Fruit fly (Drosophila melanogaster) whole organism, embryonic: ENCODE data around the gene CG7889.

Experiments used
- Ada2b ChIP-seq: fragments of 200-800 bp; sonication (Bioruptor generic); IDR thresholded peaks from 2 replicates; pipeline ENCODE4 v1.3.6; 2022; ENCODE audit warnings: missing biosample characterization, missing genetic modification characterization
- Atf3 ChIP-seq: fragments of 200-800 bp; sonication (Bioruptor generic); optimal IDR thresholded peaks from 3 replicates; lab custom pipeline; 2016; ENCODE audit warnings: missing biosample characterization, missing genetic modification characterization
- Atf6 ChIP-seq: fragments of 200-800 bp; sonication (Bioruptor generic); IDR thresholded peaks from 2 replicates; pipeline ENCODE4 v1.3.6; 2022; ENCODE audit warnings: missing biosample characterization, missing genetic modification characterization
- CG10366 ChIP-seq: fragments of 200-800 bp; sonication (Bioruptor generic); IDR thresholded peaks from 2 replicates; pipeline ENCODE4 v1.3.6; 2022; ENCODE audit warnings: missing biosample characterization, missing genetic modification characterization
- CG10959 ChIP-seq: fragments of 200-800 bp; sonication (Bioruptor generic); IDR thresholded peaks from 2 replicates; pipeline ENCODE4 v1.3.6; 2022; ENCODE audit warnings: missing biosample characterization, missing genetic modification characterization
- CG13287 ChIP-seq: fragments of 200-800 bp; sonication (Bioruptor generic); IDR thresholded peaks from 2 replicates; pipeline ENCODE4 v1.3.6; 2022; ENCODE audit warnings: missing biosample characterization, missing genetic modification characterization; ENCODE audit not compliant: partially characterized antibody
- CG14710 ChIP-seq: fragments of 200-800 bp; sonication (Bioruptor generic); optimal IDR thresholded peaks from 3 replicates; lab custom pipeline; 2019; ENCODE audit warnings: missing biosample characterization, mild to moderate bottlenecking, missing genetic modification characterization, moderate library complexity
- CG16779 ChIP-seq: fragments of 200-800 bp; sonication (Bioruptor generic); IDR thresholded peaks from 2 replicates; pipeline ENCODE4 v1.3.6; 2022; ENCODE audit warnings: missing biosample characterization, missing genetic modification characterization
- CG17359 ChIP-seq: fragments of 200-800 bp; sonication (Bioruptor generic); optimal IDR thresholded peaks from 3 replicates; lab custom pipeline; 2018; ENCODE audit warnings: missing biosample characterization, mild to moderate bottlenecking, missing genetic modification characterization, moderate library complexity
- CG17612 ChIP-seq: fragments of 200-800 bp; sonication (Bioruptor generic); IDR thresholded peaks from 2 replicates; pipeline ENCODE4 v1.3.6; 2022; ENCODE audit warnings: missing biosample characterization, missing genetic modification characterization
- CG17829 ChIP-seq: fragments of 200-800 bp; optimal IDR thresholded peaks from 2 replicates; lab custom pipeline; 2019; ENCODE audit warnings: missing biosample characterization, mild to moderate bottlenecking, missing genetic modification characterization, moderate library complexity
- CG1792 ChIP-seq: fragments of 200-800 bp; sonication (Bioruptor generic); optimal IDR thresholded peaks from 2 replicates; lab custom pipeline; 2016; ENCODE audit warnings: missing biosample characterization, missing genetic modification characterization
- CG1832 ChIP-seq: fragments of 200-800 bp; sonication (Bioruptor generic); optimal IDR thresholded peaks from 2 replicates; lab custom pipeline; 2017; ENCODE audit warnings: missing biosample characterization, mild to moderate bottlenecking, missing genetic modification characterization, inconsistent platforms
- CG18619 ChIP-seq: fragments of 200-800 bp; sonication (Bioruptor generic); optimal IDR thresholded peaks from 3 replicates; lab custom pipeline; 2017; ENCODE audit warnings: missing biosample characterization, mild to moderate bottlenecking, missing genetic modification characterization
- CG3407 ChIP-seq: fragments of 200-800 bp; sonication (Bioruptor generic); optimal IDR thresholded peaks from 2 replicates; lab custom pipeline; 2018; ENCODE audit warnings: missing biosample characterization, mild to moderate bottlenecking, missing genetic modification characterization
- CG6175 ChIP-seq: fragments of 200-800 bp; sonication (Bioruptor generic); IDR thresholded peaks from 3 replicates; pipeline ENCODE4 v1.3.6; 2022; ENCODE audit warnings: missing biosample characterization, missing genetic modification characterization
- CG6689 ChIP-seq: fragments of 200-800 bp; sonication (Bioruptor generic); IDR thresholded peaks from 2 replicates; pipeline ENCODE4 v1.3.6; 2022; ENCODE audit warnings: missing biosample characterization, missing genetic modification characterization
- CG7786 ChIP-seq: fragments of 200-800 bp; sonication (Bioruptor generic); optimal IDR thresholded peaks from 2 replicates; lab custom pipeline; 2016; ENCODE audit warnings: missing biosample characterization, missing genetic modification characterization
- CG8290 ChIP-seq, 3 experiments: fragments of 200-800 bp; sonication (Bioruptor generic); optimal IDR thresholded peaks; 2 replicates each; lab custom pipeline; 2016 to 2019; ENCODE audit warnings: missing biosample characterization in 3 of 3, missing genetic modification characterization in 3 of 3, mild to moderate bottlenecking in 2 of 3, moderate library complexity in 1 of 3
- CG8359 ChIP-seq: fragments of 200-800 bp; sonication (Bioruptor generic); optimal IDR thresholded peaks from 2 replicates; lab custom pipeline; 2017; ENCODE audit warnings: missing biosample characterization, mild to moderate bottlenecking, missing genetic modification characterization, borderline replicate concordance
- CG8924 ChIP-seq: fragments of 200-800 bp; optimal IDR thresholded peaks from 3 replicates; lab custom pipeline; 2019; ENCODE audit warnings: missing biosample characterization, mild to moderate bottlenecking, missing genetic modification characterization, moderate library complexity
- CG9727 ChIP-seq: fragments of 200-800 bp; sonication (Bioruptor generic); optimal IDR thresholded peaks from 3 replicates; lab custom pipeline; 2017; ENCODE audit warnings: missing biosample characterization, mild to moderate bottlenecking, missing genetic modification characterization
- Elba2 ChIP-seq: fragments of 200-800 bp; sonication (Bioruptor generic); optimal IDR thresholded peaks from 3 replicates; lab custom pipeline; 2016; ENCODE audit warnings: missing biosample characterization, missing genetic modification characterization
- HHEX ChIP-seq: fragments of 200-800 bp; sonication (Bioruptor generic); optimal IDR thresholded peaks from 3 replicates; lab custom pipeline; 2017; ENCODE audit warnings: missing biosample characterization, mild to moderate bottlenecking, missing genetic modification characterization, missing genetic modification reagents
- Hr78 ChIP-seq, 2 experiments: fragments of 200-800 bp in 1 of 2; fragments of >200 bp in 1 of 2; sonication (Bioruptor generic) in 1 of 2; optimal IDR thresholded peaks; 2 replicates each; lab custom pipeline; 2017 to 2019; ENCODE audit warnings: missing biosample characterization in 2 of 2, missing genetic modification characterization in 2 of 2, mild to moderate bottlenecking in 1 of 2, moderate library complexity in 1 of 2
- Mad ChIP-seq: fragments of 200-800 bp; sonication (Bioruptor generic); optimal IDR thresholded peaks from 2 replicates; lab custom pipeline; 2016; ENCODE audit warnings: missing biosample characterization, missing genetic modification characterization
- Myb ChIP-seq: fragments of 200-800 bp; sonication (Bioruptor generic); optimal IDR thresholded peaks from 2 replicates; lab custom pipeline; 2016; ENCODE audit warnings: missing biosample characterization, missing genetic modification characterization
- Pdp1 ChIP-seq, 2 experiments: fragments of 200-800 bp; sonication (Bioruptor generic); optimal IDR thresholded peaks; 3 replicates each; lab custom pipeline; 2016; ENCODE audit warnings: missing biosample characterization in 2 of 2, missing genetic modification characterization in 2 of 2, mild to moderate bottlenecking in 1 of 2, moderate library complexity in 1 of 2
- Ptx1 ChIP-seq: fragments of 200-800 bp; sonication (Bioruptor generic); IDR thresholded peaks from 2 replicates; pipeline ENCODE4 v1.3.6; 2022; ENCODE audit warnings: missing biosample characterization, missing genetic modification characterization
- Rfx ChIP-seq: fragments of 200-800 bp; sonication (Bioruptor generic); IDR thresholded peaks from 2 replicates; pipeline ENCODE4 v1.3.6; 2022; ENCODE audit warnings: missing biosample characterization, missing genetic modification characterization
- crol ChIP-seq: fragments of 200-800 bp; sonication (Bioruptor generic); IDR thresholded peaks from 2 replicates; pipeline ENCODE4 v1.3.6; 2022; ENCODE audit warnings: missing biosample characterization, missing genetic modification characterization
- fd102C ChIP-seq: fragments of 200-800 bp; sonication (Bioruptor generic); optimal IDR thresholded peaks from 2 replicates; lab custom pipeline; 2018; ENCODE audit warnings: missing biosample characterization, mild to moderate bottlenecking, missing genetic modification characterization, moderate library complexity
- gcm ChIP-seq: fragments of 200-800 bp; sonication (Bioruptor generic); optimal IDR thresholded peaks from 2 replicates; lab custom pipeline; 2019; ENCODE audit warnings: missing biosample characterization, mild to moderate bottlenecking, missing genetic modification characterization, moderate library complexity
- grau ChIP-seq: fragments of 200-800 bp; optimal IDR thresholded peaks from 3 replicates; lab custom pipeline; 2019; ENCODE audit warnings: missing biosample characterization, mild to moderate bottlenecking, missing genetic modification characterization, moderate library complexity
- jumu ChIP-seq: fragments of 200-800 bp; sonication (Bioruptor generic); optimal IDR thresholded peaks from 3 replicates; lab custom pipeline; 2016; ENCODE audit warnings: missing biosample characterization, missing genetic modification characterization
- org-1 ChIP-seq: fragments of 200-800 bp; sonication (Bioruptor generic); optimal IDR thresholded peaks from 2 replicates; lab custom pipeline; 2017; ENCODE audit warnings: missing biosample characterization, missing genetic modification characterization
- pros ChIP-seq: fragments of 200-800 bp; sonication (Bioruptor generic); optimal IDR thresholded peaks from 3 replicates; lab custom pipeline; 2019; ENCODE audit warnings: missing biosample characterization, mild to moderate bottlenecking, missing genetic modification characterization, moderate library complexity
- rib ChIP-seq: fragments of 200-800 bp; sonication (Bioruptor generic); IDR thresholded peaks from 2 replicates; pipeline ENCODE4 v1.3.6; 2022; ENCODE audit warnings: missing biosample characterization, missing genetic modification characterization
- slp2 ChIP-seq: fragments of 200-800 bp; sonication (Bioruptor generic); optimal IDR thresholded peaks from 2 replicates; lab custom pipeline; 2016; ENCODE audit warnings: missing biosample characterization, missing genetic modification characterization
- sna ChIP-seq: fragments of 200-800 bp; sonication (Bioruptor generic); IDR thresholded peaks from 2 replicates; pipeline ENCODE4 v1.3.6; 2022; ENCODE audit warnings: missing biosample characterization, missing genetic modification characterization; ENCODE audit not compliant: partially characterized antibody
- zfh1 ChIP-seq: fragments of 200-800 bp; sonication (Bioruptor generic); IDR thresholded peaks from 3 replicates; pipeline ENCODE4 v1.3.6; 2022; ENCODE audit warnings: missing biosample characterization, missing genetic modification characterization

Gene CG7889

dm6 chrX:19248426-19249217 lies 5.2 kb downstream of the CG7889 start, which contains the start of gene Hs3st-B (continued):
- TF ChIP-seq HHEX (GFP tag; lab: Kevin White, UChicago) = peak; percentile 32
- peak; percentile 47; the same call in 2 of the 3 replicates for TF ChIP-seq zfh1 (GFP tag; lab: Robert Waterston, UW)
- no peak for TF ChIP-seq CG3407 (GFP tag; lab: Kevin White, UChicago)
- TF ChIP-seq Rfx = peak; percentile 30; the same call in 1 of the 2 replicates
- TF ChIP-seq Ptx1 (GFP tag; lab: Robert Waterston, UW) = 0 out of 2 replicates have a peak, but pooled peaks have one; percentile 13
- TF ChIP-seq CG8359 (GFP tag; lab: Kevin White, UChicago) = no peak
- TF ChIP-seq CG14710 (tag; lab: Kevin White, UChicago) = no peak
- peak; percentile 34 for TF ChIP-seq CG9727 (GFP tag; lab: Kevin White, UChicago)
- TF ChIP-seq crol (GFP tag; lab: Robert Waterston, UW) = 0 out of 2 replicates have a peak, but pooled peaks have one; percentile 16
- 0 out of 2 replicates have a peak, but pooled peaks have one; percentile 54 for TF ChIP-seq CG16779 (GFP tag; lab: Robert Waterston, UW)
- TF ChIP-seq CG13287 (GFP tag; lab: Robert Waterston, UW) = no peak
- peak; percentile 35 for TF ChIP-seq CG8924
- TF ChIP-seq Atf6 (GFP tag; lab: Robert Waterston, UW) = 0 out of 2 replicates have a peak, but pooled peaks have one; percentile 9
- TF ChIP-seq CG17829 (tag; lab: Kevin White, UChicago) = peak; percentile 22
- no peak for TF ChIP-seq jumu
- TF ChIP-seq, all 482 proteins: peak for 46

DNA sequence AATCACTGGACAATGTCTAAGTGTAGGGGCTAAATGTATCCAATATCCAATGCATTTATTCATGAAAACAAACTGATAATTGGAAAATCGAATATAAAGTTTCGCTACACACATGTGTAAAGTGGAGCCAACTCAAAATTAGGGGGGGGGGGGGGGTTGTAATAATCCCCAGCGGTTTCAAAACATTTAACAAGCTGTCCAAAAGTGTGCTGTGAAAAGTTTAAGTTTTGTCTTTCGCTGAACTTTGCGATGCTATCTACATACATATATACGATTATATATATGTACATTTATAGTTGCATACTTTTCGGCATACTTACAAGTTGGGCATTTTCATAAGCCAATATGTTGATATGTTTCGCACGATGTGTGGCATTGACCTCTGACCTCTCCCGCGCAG lies 5.9 kb downstream of the CG7889 start:
- TF ChIP-seq gcm (GFP tag; lab: Kevin White, UChicago) (no peak), CG8290 (GFP tag; optimal IDR thresholded peaks at IDR 0.05; lab: Kevin White, UChicago) (peak; percentile 70), CG8290 (tag; optimal IDR thresholded peaks at IDR 0.05; lab: Kevin White, UChicago) (peak in 1 of 2 experiments; percentile 84), Hr78 (GFP tag; optimal IDR thresholded peaks at IDR 0.05; lab: Kevin White, UChicago) (peak in 1 of 2 experiments; percentile 67), CG6175 (GFP tag; lab: Robert Waterston, UW) (no peak), CG17612 (peak; percentile 98)

DNA sequence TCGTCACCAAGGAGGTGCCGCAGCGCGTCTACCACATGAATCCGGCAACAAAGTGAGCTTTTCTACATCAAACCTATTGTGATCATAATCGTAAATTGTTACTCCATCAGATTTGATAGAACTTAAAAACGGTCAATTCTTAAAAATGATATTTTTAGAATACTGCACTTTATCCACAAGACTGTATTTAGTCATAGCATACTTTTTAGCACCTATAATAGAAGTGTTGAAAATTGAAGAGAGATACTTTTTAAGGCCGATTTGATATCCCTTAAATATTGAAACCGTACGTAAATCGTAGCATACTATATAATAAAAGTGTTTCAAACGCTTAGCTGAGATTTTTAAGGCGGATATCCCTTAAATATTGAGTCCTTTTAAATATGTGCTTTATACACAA lies 6.7 kb downstream of the CG7889 start:
- TF ChIP-seq Pdp1 (GFP tag; optimal IDR thresholded peaks at IDR 0.05; lab: Kevin White, UChicago) = no peak
- peak; percentile 81 for TF ChIP-seq CG8290 (GFP tag; optimal IDR thresholded peaks at IDR 0.05; lab: Kevin White, UChicago)
- TF ChIP-seq CG8290 (tag; optimal IDR thresholded peaks at IDR 0.05; lab: Kevin White, UChicago) = peak in 1 of 2 experiments; percentile 47
- peak; percentile 53; the same call in 1 of the 2 replicates for TF ChIP-seq CG17612

dm6 chrX:19259802-19260695 lies 16.6 kb downstream of the CG7889 start:
- TF ChIP-seq fd102C (GFP tag; lab: Kevin White, UChicago) = no peak
- TF ChIP-seq Ada2b = no peak
- no peak for TF ChIP-seq grau (tag; lab: Kevin White, UChicago)
- TF ChIP-seq CG10366 (GFP tag; lab: Robert Waterston, UW) = no peak
- no peak for TF ChIP-seq CG17829 (tag; lab: Kevin White, UChicago)
- TF ChIP-seq CG18619 (GFP tag; lab: Kevin White, UChicago) = no peak
- TF ChIP-seq CG17359 = no peak
- TF ChIP-seq CG1792 (GFP tag; lab: Kevin White, UChicago) = no peak
- no peak for TF ChIP-seq sna
- TF ChIP-seq org-1 = no peak
- no peak for TF ChIP-seq CG7786
- TF ChIP-seq CG1832 = no peak
- TF ChIP-seq CG10959 = no peak
- TF ChIP-seq pros (GFP tag; lab: Kevin White, UChicago) = peak; percentile 7
- no peak for TF ChIP-seq Elba2
- no peak for TF ChIP-seq rib (GFP tag; lab: Robert Waterston, UW)
- TF ChIP-seq Atf3 (GFP tag; lab: Kevin White, UChicago) = no peak
- no peak for TF ChIP-seq Mad
- TF ChIP-seq CG6689 = no peak
- TF ChIP-seq Myb (GFP tag; lab: Kevin White, UChicago) = no peak
- no peak for TF ChIP-seq slp2 (GFP tag; lab: Kevin White, UChicago)
